Fruit fly (Drosophila melanogaster) whole organism, embryonic: Measurements from ENCODE around the gene CG10431.
A peak's percentile ranks its signal among the peaks of the same experiment; 100 is the strongest.

Source experiments
- Aef1 ChIP-seq: fragments of 200-800 bp; sonication (Bioruptor generic); IDR thresholded peaks from 3 replicates; pipeline ENCODE4 v1.3.6; 2022; ENCODE audit warnings: missing biosample characterization, missing genetic modification characterization
- Atf6 ChIP-seq: fragments of 200-800 bp; sonication (Bioruptor generic); IDR thresholded peaks from 2 replicates; pipeline ENCODE4 v1.3.6; 2022; ENCODE audit warnings: missing biosample characterization, missing genetic modification characterization
- C15 ChIP-seq: fragments of 200-800 bp; sonication (Bioruptor generic); IDR thresholded peaks from 3 replicates; pipeline ENCODE4 v1.3.6; 2022; ENCODE audit warnings: missing biosample characterization, missing genetic modification characterization
- CG10147 ChIP-seq: fragments of 200-800 bp; sonication (Bioruptor generic); optimal IDR thresholded peaks from 2 replicates; lab custom pipeline; 2019; ENCODE audit warnings: missing biosample characterization, mild to moderate bottlenecking, missing genetic modification characterization, moderate library complexity
- CG11093 ChIP-seq: fragments of 200-800 bp; sonication (Bioruptor generic); IDR thresholded peaks from 3 replicates; pipeline ENCODE4 v1.3.6; 2022; ENCODE audit warnings: missing biosample characterization, missing genetic modification characterization
- CG11398 ChIP-seq: fragments of 200-800 bp; sonication (Bioruptor generic); optimal IDR thresholded peaks from 2 replicates; lab custom pipeline; 2016; ENCODE audit warnings: missing biosample characterization, missing genetic modification characterization
- CG11695 ChIP-seq: fragments of 200-800 bp; sonication (Bioruptor generic); IDR thresholded peaks from 3 replicates; pipeline ENCODE4 v1.3.6; 2022; ENCODE audit warnings: missing biosample characterization, missing genetic modification characterization
- CG12219 ChIP-seq: fragments of 200-800 bp; sonication (Bioruptor generic); optimal IDR thresholded peaks from 3 replicates; lab custom pipeline; 2018; ENCODE audit warnings: missing biosample characterization, mild to moderate bottlenecking, missing genetic modification characterization
- CG12236 ChIP-seq: fragments of 200-800 bp; sonication (Bioruptor generic); optimal IDR thresholded peaks from 2 replicates; lab custom pipeline; 2016; ENCODE audit warnings: missing biosample characterization, missing genetic modification characterization
- CG14050 ChIP-seq: fragments of 200-800 bp; sonication (Bioruptor generic); IDR thresholded peaks from 3 replicates; pipeline ENCODE4 v1.3.6; 2022; ENCODE audit warnings: missing biosample characterization, missing genetic modification characterization
- CG14710 ChIP-seq: fragments of 200-800 bp; sonication (Bioruptor generic); optimal IDR thresholded peaks from 3 replicates; lab custom pipeline; 2019; ENCODE audit warnings: missing biosample characterization, mild to moderate bottlenecking, missing genetic modification characterization, moderate library complexity
- CG14965 ChIP-seq: fragments of 200-800 bp; sonication (Bioruptor generic); optimal IDR thresholded peaks from 2 replicates; lab custom pipeline; 2016; ENCODE audit warnings: missing biosample characterization, missing genetic modification characterization, borderline replicate concordance
- CG15011 ChIP-seq: fragments of 200-800 bp; sonication (Bioruptor generic); optimal IDR thresholded peaks from 3 replicates; lab custom pipeline; 2018; ENCODE audit warnings: missing biosample characterization, mild to moderate bottlenecking, missing genetic modification characterization
- CG15696 ChIP-seq: fragments of 200-800 bp; sonication (Bioruptor generic); optimal IDR thresholded peaks from 2 replicates; lab custom pipeline; 2019; ENCODE audit warnings: missing biosample characterization, mild to moderate bottlenecking, missing genetic modification characterization, moderate library complexity
- CG16815 ChIP-seq: fragments of 200-800 bp; sonication (Bioruptor generic); optimal IDR thresholded peaks from 3 replicates; lab custom pipeline; 2017; ENCODE audit warnings: missing biosample characterization, mild to moderate bottlenecking, missing genetic modification characterization
- CG17912 ChIP-seq: fragments of 200-800 bp; sonication (Bioruptor generic); optimal IDR thresholded peaks from 2 replicates; lab custom pipeline; 2018; ENCODE audit warnings: missing biosample characterization, mild to moderate bottlenecking, missing genetic modification characterization
- CG2202 ChIP-seq: fragments of 200-800 bp; sonication (Bioruptor generic); optimal IDR thresholded peaks from 2 replicates; lab custom pipeline; 2018; ENCODE audit warnings: missing biosample characterization, mild to moderate bottlenecking, missing genetic modification characterization
- CG31365 ChIP-seq: fragments of 200-800 bp; sonication (Bioruptor generic); optimal IDR thresholded peaks from 2 replicates; lab custom pipeline; 2018; ENCODE audit warnings: missing biosample characterization, mild to moderate bottlenecking, missing genetic modification characterization
- CG34376 ChIP-seq: fragments of 200-800 bp; sonication (Bioruptor generic); optimal IDR thresholded peaks from 2 replicates; lab custom pipeline; 2018; ENCODE audit warnings: missing biosample characterization, mild to moderate bottlenecking, missing genetic modification characterization
- CG42726 ChIP-seq: fragments of 200-800 bp; sonication (Bioruptor generic); IDR thresholded peaks from 2 replicates; pipeline ENCODE4 v1.3.6; 2022; ENCODE audit warnings: missing biosample characterization, missing genetic modification characterization; ENCODE audit not compliant: partially characterized antibody
- CG4820 ChIP-seq: fragments of 200-800 bp; sonication (Bioruptor generic); optimal IDR thresholded peaks from 3 replicates; lab custom pipeline; 2016; ENCODE audit warnings: missing biosample characterization, missing genetic modification characterization
- CG7745 ChIP-seq: fragments of 200-800 bp; sonication (Bioruptor generic); optimal IDR thresholded peaks from 2 replicates; lab custom pipeline; 2018; ENCODE audit warnings: missing biosample characterization, mild to moderate bottlenecking, missing genetic modification characterization, moderate library complexity
- CG8478 ChIP-seq: fragments of >200 bp; optimal IDR thresholded peaks from 2 replicates; lab custom pipeline; 2018
- CG9932 ChIP-seq: fragments of 200-800 bp; sonication (Bioruptor generic); IDR thresholded peaks from 2 replicates; pipeline ENCODE4 v1.3.6; 2022; ENCODE audit warnings: missing biosample characterization, missing genetic modification characterization
- Dip3 ChIP-seq: fragments of 200-800 bp; sonication (Bioruptor generic); optimal IDR thresholded peaks from 3 replicates; lab custom pipeline; 2016; ENCODE audit warnings: missing biosample characterization, missing genetic modification characterization
- E2f2 ChIP-seq: fragments of 200-800 bp; sonication (Bioruptor generic); IDR thresholded peaks from 2 replicates; pipeline ENCODE4 v1.3.6; 2022; ENCODE audit warnings: missing biosample characterization, missing genetic modification characterization
- Elba2 ChIP-seq: fragments of 200-800 bp; sonication (Bioruptor generic); optimal IDR thresholded peaks from 3 replicates; lab custom pipeline; 2016; ENCODE audit warnings: missing biosample characterization, missing genetic modification characterization
- Hmr ChIP-seq: fragments of 200-800 bp; sonication (Bioruptor generic); optimal IDR thresholded peaks from 3 replicates; lab custom pipeline; 2017; ENCODE audit warnings: mild to moderate bottlenecking, missing biosample characterization, missing genetic modification reagents, missing genetic modification characterization
- Jarid2 ChIP-seq: fragments of 200-800 bp; sonication (Bioruptor generic); optimal IDR thresholded peaks from 3 replicates; lab custom pipeline; 2017; ENCODE audit warnings: mild to moderate bottlenecking, missing biosample characterization, missing genetic modification reagents, missing genetic modification characterization
- NFAT ChIP-seq: fragments of 200-800 bp; sonication (Bioruptor generic); IDR thresholded peaks from 2 replicates; pipeline ENCODE4 v1.3.6; 2022; ENCODE audit warnings: missing biosample characterization, missing genetic modification characterization
- NfI ChIP-seq: fragments of 200-800 bp; sonication (Bioruptor generic); optimal IDR thresholded peaks from 3 replicates; lab custom pipeline; 2018; ENCODE audit warnings: missing biosample characterization, mild to moderate bottlenecking, missing genetic modification characterization, moderate library complexity
- Optix ChIP-seq: fragments of 200-800 bp; sonication (Bioruptor generic); IDR thresholded peaks from 3 replicates; pipeline ENCODE4 v1.3.6; 2022; ENCODE audit warnings: missing biosample characterization, missing genetic modification characterization
- PHDP ChIP-seq: fragments of 200-800 bp; sonication (Bioruptor generic); optimal IDR thresholded peaks from 3 replicates; lab custom pipeline; 2018; ENCODE audit warnings: missing biosample characterization, mild to moderate bottlenecking, missing genetic modification characterization, moderate library complexity
- Tbp ChIP-seq: fragments of >200 bp; optimal IDR thresholded peaks from 2 replicates; lab custom pipeline; 2018; ENCODE audit warnings: missing biosample characterization, missing genetic modification characterization
- Usf ChIP-seq: fragments of 200-800 bp; sonication (Bioruptor generic); optimal IDR thresholded peaks from 2 replicates; lab custom pipeline; 2017; ENCODE audit warnings: missing genotype, missing biosample characterization, missing genetic modification characterization
- Xrp1 ChIP-seq: fragments of 200-800 bp; sonication (Bioruptor generic); IDR thresholded peaks from 2 replicates; pipeline ENCODE4 v1.3.6; 2022; ENCODE audit warnings: missing biosample characterization, missing genetic modification characterization
- YL-1 ChIP-seq: fragments of 200-800 bp; sonication (Bioruptor generic); optimal IDR thresholded peaks from 3 replicates; lab custom pipeline; 2017; ENCODE audit warnings: missing biosample characterization, mild to moderate bottlenecking, missing genetic modification characterization
- ara ChIP-seq: fragments of 200-800 bp; sonication (Bioruptor generic); IDR thresholded peaks from 2 replicates; pipeline ENCODE4 v1.3.6; 2022; ENCODE audit warnings: missing biosample characterization, missing genetic modification characterization
- croc ChIP-seq: fragments of 200-800 bp; sonication (Bioruptor generic); conservative IDR thresholded peaks from 3 replicates; pipeline ENCODE4 v1.3.6; 2022; ENCODE audit warnings: missing biosample characterization, missing genetic modification characterization
- emc ChIP-seq: fragments of 200-800 bp; sonication (Bioruptor generic); optimal IDR thresholded peaks from 2 replicates; lab custom pipeline; 2016; ENCODE audit warnings: missing biosample characterization, missing genetic modification characterization
- lmd ChIP-seq: fragments of 200-800 bp; sonication (Bioruptor generic); IDR thresholded peaks from 2 replicates; pipeline ENCODE4 v1.3.6; 2022; ENCODE audit warnings: missing biosample characterization, missing genetic modification characterization
- nom ChIP-seq: fragments of 200-800 bp; sonication (Bioruptor generic); optimal IDR thresholded peaks from 2 replicates; lab custom pipeline; 2017; ENCODE audit warnings: missing biosample characterization, missing genetic modification characterization, mild to moderate bottlenecking, moderate library complexity, missing genetic modification reagents
- odd ChIP-seq: fragments of 200-800 bp; sonication (Bioruptor generic); optimal IDR thresholded peaks from 2 replicates; lab custom pipeline; 2017; ENCODE audit warnings: missing biosample characterization, mild to moderate bottlenecking, missing genetic modification characterization
- pfk ChIP-seq: fragments of 200-800 bp; sonication (Bioruptor generic); optimal IDR thresholded peaks from 2 replicates; lab custom pipeline; 2018; ENCODE audit warnings: missing biosample characterization, mild to moderate bottlenecking, missing genetic modification characterization, moderate library complexity
- sob ChIP-seq: fragments of 200-800 bp; sonication (Bioruptor generic); IDR thresholded peaks from 2 replicates; pipeline ENCODE4 v1.3.6; 2022; ENCODE audit warnings: missing biosample characterization, missing genetic modification characterization
- tll ChIP-seq, 2 experiments: fragments of 200-800 bp in 1 of 2; fragments of >200 bp in 1 of 2; sonication (Bioruptor generic) in 1 of 2; optimal IDR thresholded peaks; 2 replicates each; lab custom pipeline; 2017 to 2019; ENCODE audit warnings: missing biosample characterization in 2 of 2, missing genetic modification characterization in 2 of 2, mild to moderate bottlenecking in 1 of 2, moderate library complexity in 1 of 2
- tx ChIP-seq: fragments of 200-800 bp; sonication (Bioruptor generic); optimal IDR thresholded peaks from 2 replicates; lab custom pipeline; 2016; ENCODE audit warnings: missing biosample characterization, missing genetic modification characterization
- usp ChIP-seq: fragments of >200 bp; optimal IDR thresholded peaks from 2 replicates; lab custom pipeline; 2017; ENCODE audit warnings: missing biosample characterization, missing genetic modification characterization
- z ChIP-seq: fragments of 200-800 bp; sonication (Bioruptor generic); IDR thresholded peaks from 3 replicates; pipeline ENCODE4 v1.3.6; 2022; ENCODE audit warnings: missing biosample characterization, missing genetic modification characterization

The CG10431 gene

dm6 chr2L:19021278-19022220 lies 47.0 kb downstream of the CG10431 start (continued):
- TF ChIP-seq CG14710 (tag; lab: Kevin White, UChicago) = peak; percentile 56
- TF ChIP-seq Aef1 (GFP tag; lab: Robert Waterston, UW) = peak; percentile 41; the same call in 2 of the 3 replicates
- peak; percentile 60; the same call in 1 of the 3 replicates for TF ChIP-seq CG11093 (GFP tag; lab: Robert Waterston, UW)
- no peak for TF ChIP-seq emc (GFP tag; lab: Kevin White, UChicago)
- TF ChIP-seq CG4820 = peak; percentile 61
- peak; percentile 79 for TF ChIP-seq Xrp1 (GFP tag; lab: Robert Waterston, UW)
- TF ChIP-seq Tbp (GFP tag; lab: Kevin White, UChicago) = no peak
- peak; percentile 72 for TF ChIP-seq Atf6
- TF ChIP-seq Optix = no peak
- TF ChIP-seq nom (GFP tag; lab: Kevin White, UChicago) = peak; percentile 74
- peak; percentile 67 for TF ChIP-seq CG15011 (GFP tag; lab: Kevin White, UChicago)
- TF ChIP-seq Dip3 = no peak
- TF ChIP-seq CG11695 (GFP tag; lab: Robert Waterston, UW) = peak; percentile 79
- peak; percentile 66 for TF ChIP-seq CG2202
- TF ChIP-seq NfI (GFP tag; lab: Kevin White, UChicago) = peak; percentile 83
- peak; percentile 8 for TF ChIP-seq CG15696
- TF ChIP-seq Hmr (GFP tag; lab: Kevin White, UChicago) = peak; percentile 90
- no peak for TF ChIP-seq CG8478 (lab: Kevin White, UChicago)
- no peak for TF ChIP-seq CG11398 (GFP tag; lab: Kevin White, UChicago)
- no peak for TF ChIP-seq pfk (GFP tag; lab: Kevin White, UChicago)
- TF ChIP-seq NFAT (GFP tag; lab: Robert Waterston, UW) = 0 out of 2 replicates have a peak, but pooled peaks have one; percentile 21
- TF ChIP-seq CG9932 = peak; percentile 62
- no peak for TF ChIP-seq CG7745 (tag; lab: Kevin White, UChicago)
- no peak for TF ChIP-seq z
- no peak for TF ChIP-seq C15 (GFP tag; lab: Robert Waterston, UW)
- TF ChIP-seq CG10147 (GFP tag; lab: Kevin White, UChicago) = peak; percentile 86
- peak; percentile 78 for TF ChIP-seq sob
- TF ChIP-seq CG16815 (GFP tag; lab: Kevin White, UChicago) = peak; percentile 51
- peak; percentile 63; the same call in 1 of the 2 replicates for TF ChIP-seq E2f2 (GFP tag; lab: Robert Waterston, UW)
- peak; percentile 85 for TF ChIP-seq PHDP (tag; lab: Kevin White, UChicago)
- no peak for TF ChIP-seq CG42726 (GFP tag; lab: Robert Waterston, UW)
- peak; percentile 8 for TF ChIP-seq YL-1 (GFP tag; lab: Kevin White, UChicago)
- TF ChIP-seq tll (GFP tag; optimal IDR thresholded peaks at IDR 0.05; lab: Kevin White, UChicago) = no peak
- peak; percentile 41 for TF ChIP-seq Jarid2 (GFP tag; lab: Kevin White, UChicago)
- no peak for TF ChIP-seq Elba2 (GFP tag; lab: Kevin White, UChicago)
- peak; percentile 80 for TF ChIP-seq CG34376 (GFP tag; lab: Kevin White, UChicago)
- no peak for TF ChIP-seq CG14965
- TF ChIP-seq CG12219 (GFP tag; lab: Kevin White, UChicago) = peak; percentile 66
- TF ChIP-seq usp (GFP tag; lab: Kevin White, UChicago) = no peak
- TF ChIP-seq CG12236 (GFP tag; lab: Kevin White, UChicago) = no peak
- TF ChIP-seq lmd (GFP tag; lab: Robert Waterston, UW) = peak; percentile 76
- TF ChIP-seq Usf (GFP tag; lab: Kevin White, UChicago) = peak; percentile 32
- TF ChIP-seq CG17912 = no peak
- peak; percentile 64 for TF ChIP-seq CG14050 (GFP tag; lab: Robert Waterston, UW)
- peak; percentile 49; the same call in 1 of the 2 replicates for TF ChIP-seq ara (GFP tag; lab: Robert Waterston, UW)
- TF ChIP-seq odd (GFP tag; lab: Kevin White, UChicago) = peak; percentile 81
- no peak for TF ChIP-seq tx (GFP tag; lab: Kevin White, UChicago)
- peak; percentile 25 for TF ChIP-seq CG31365
- peak; percentile 59; the same call in 2 of the 3 replicates for TF ChIP-seq croc (GFP tag; lab: Robert Waterston, UW)
